Fruit fly (Drosophila melanogaster): Measurements from ENCODE around the gene CG9547.

The CG9547 gene

dm6 chr2L:6464270-6464669, 30.1 kb downstream of the CG9547 start:
- TF ChIP-seq Med (GFP tag) (peak; percentile 49), trem (tag; optimal IDR thresholded peaks at IDR 0.05) (no peak), HLH3B (GFP tag; IDR thresholded peaks at IDR 0.05) (peak; percentile 24; the same call in 1 of the 2 replicates), seq (GFP tag; IDR thresholded peaks at IDR 0.05) (no peak), CG11696 (GFP tag; IDR thresholded peaks at IDR 0.05) (peak; percentile 72), bsh (GFP tag; optimal IDR thresholded peaks at IDR 0.05) (peak in 1 of 2 experiments; percentile 8), dmrt99B (tag; optimal IDR thresholded peaks at IDR 0.05) (peak; percentile 50), grn (GFP tag; optimal IDR thresholded peaks at IDR 0.05) (peak; percentile 79), gem (tag; optimal IDR thresholded peaks at IDR 0.05) (peak; percentile 3), Ets65A (GFP tag) (peak; percentile 30), CG11695 (GFP tag; IDR thresholded peaks at IDR 0.05) (peak; percentile 67), az2 (GFP tag; optimal IDR thresholded peaks at IDR 0.05) (no peak), CG11456 (GFP tag; IDR thresholded peaks at IDR 0.05) (no peak), unpg (GFP tag; optimal IDR thresholded peaks at IDR 0.05) (peak; percentile 1), pros (GFP tag; optimal IDR thresholded peaks at IDR 0.05) (peak; percentile 10)

- TF ChIP-seq Awh (GFP tag; IDR thresholded peaks at IDR 0.05) = peak; percentile 30; the same call in 1 of the 2 replicates
- TF ChIP-seq Gsc (GFP tag; IDR thresholded peaks at IDR 0.05) = no peak
- 0 out of 3 replicates have a peak, but pooled peaks have one; percentile 14 for TF ChIP-seq CG2889 (GFP tag; IDR thresholded peaks at IDR 0.05)
- TF ChIP-seq prd (optimal IDR thresholded peaks at IDR 0.05) = no peak
- 0 out of 3 replicates have a peak, but pooled peaks have one; percentile 24 for TF ChIP-seq prd (GFP tag; IDR thresholded peaks at IDR 0.05)
- no peak for TF ChIP-seq nmo (GFP tag; optimal IDR thresholded peaks at IDR 0.05)
- TF ChIP-seq sens (GFP tag) = peak; percentile 3
- peak; percentile 66 for TF ChIP-seq CG8478 (optimal IDR thresholded peaks at IDR 0.05)
- TF ChIP-seq Drgx (GFP tag; IDR thresholded peaks at IDR 0.05) = peak; percentile 8; the same call in 1 of the 2 replicates
- TF ChIP-seq ap (GFP tag; IDR thresholded peaks at IDR 0.05) = no peak
- TF ChIP-seq MTF-1 (GFP tag; optimal IDR thresholded peaks at IDR 0.05; ENCODE audit: borderline replicate concordance) = no peak
- TF ChIP-seq nerfin-1 (tag; optimal IDR thresholded peaks at IDR 0.05) = no peak
- TF ChIP-seq CG15479 (GFP tag; optimal IDR thresholded peaks at IDR 0.05) = peak; percentile 49
- TF ChIP-seq CG6272 (GFP tag; IDR thresholded peaks at IDR 0.05) = 0 out of 2 replicates have a peak, but pooled peaks have one; percentile 12
- peak; percentile 18; the same call in 1 of the 3 replicates for TF ChIP-seq CG34422 (GFP tag; IDR thresholded peaks at IDR 0.05)
- no peak for TF ChIP-seq CG10147 (GFP tag; optimal IDR thresholded peaks at IDR 0.05)
- 0 out of 3 replicates have a peak, but pooled peaks have one; percentile 8 for TF ChIP-seq CG11456 (GFP tag; IDR thresholded peaks at IDR 0.05)
- TF ChIP-seq Med (GFP tag) = peak; percentile 10
- 0 out of 3 replicates have a peak, but pooled peaks have one; percentile 55 for TF ChIP-seq ci (GFP tag; IDR thresholded peaks at IDR 0.05)
- peak; percentile 34; the same call in 1 of the 3 replicates for TF ChIP-seq sr (GFP tag; IDR thresholded peaks at IDR 0.05)
- TF ChIP-seq CG30020 (tag; optimal IDR thresholded peaks at IDR 0.05) = no peak
- no peak for TF ChIP-seq CG17385 (GFP tag; optimal IDR thresholded peaks at IDR 0.05)
- TF ChIP-seq CG11093 (GFP tag; IDR thresholded peaks at IDR 0.05) = peak; percentile 38; the same call in 1 of the 3 replicates
- no peak for TF ChIP-seq CG4820 (GFP tag; optimal IDR thresholded peaks at IDR 0.05)
- no peak for TF ChIP-seq CG10274 (GFP tag; optimal IDR thresholded peaks at IDR 0.05)
- TF ChIP-seq ara (GFP tag; IDR thresholded peaks at IDR 0.05) = 0 out of 2 replicates have a peak, but pooled peaks have one; percentile 10
Measured at dm6 chr2L:6463392-6463791, 30.9 kb downstream of the CG9547 start.

DNA sequence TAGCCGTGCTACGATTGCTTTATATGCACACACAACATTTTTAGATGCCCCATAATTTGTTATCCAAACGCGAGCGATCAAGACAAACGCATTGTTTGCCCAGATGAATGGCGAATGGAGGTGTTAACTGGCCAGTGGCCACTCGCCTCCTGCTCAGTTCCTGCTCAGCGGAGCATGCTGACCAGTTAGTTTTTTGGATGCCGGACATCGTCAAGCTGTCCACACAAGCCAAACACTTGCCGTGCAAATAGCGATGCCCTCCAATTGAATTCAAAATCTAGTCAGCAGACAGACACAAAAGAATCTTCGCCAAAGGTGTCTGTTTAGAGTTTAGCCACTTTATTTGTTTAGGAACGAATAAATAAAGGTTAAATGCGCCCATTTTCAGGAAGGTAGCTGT, 32.1 kb downstream of the CG9547 start:
- no peak for TF ChIP-seq CG8290 (GFP tag; optimal IDR thresholded peaks at IDR 0.05)
- TF ChIP-seq CG8290 (tag; optimal IDR thresholded peaks at IDR 0.05) = peak; percentile 10 to 31
- no peak for TF ChIP-seq fd64A (GFP tag; optimal IDR thresholded peaks at IDR 0.05)
- TF ChIP-seq ac (GFP tag; optimal IDR thresholded peaks at IDR 0.05) = peak; percentile 58
- no peak for TF ChIP-seq CG2120 (GFP tag; optimal IDR thresholded peaks at IDR 0.05)
- no peak for TF ChIP-seq maf-S (GFP tag; optimal IDR thresholded peaks at IDR 0.05)
- peak; percentile 21; the same call in 1 of the 3 replicates for TF ChIP-seq ken (GFP tag; IDR thresholded peaks at IDR 0.05)
- TF ChIP-seq CG32767 (GFP tag; IDR thresholded peaks at IDR 0.05) = no peak
- TF ChIP-seq Nf-YA (GFP tag; IDR thresholded peaks at IDR 0.05) = no peak; the same call in 1 of the 2 replicates
- no peak for TF ChIP-seq ftz-f1 (GFP tag; optimal IDR thresholded peaks at IDR 0.05)
- TF ChIP-seq cwo (GFP tag; optimal IDR thresholded peaks at IDR 0.05) = no peak
- no peak for TF ChIP-seq Camta (GFP tag; optimal IDR thresholded peaks at IDR 0.05)
- TF ChIP-seq sisA (GFP tag; IDR thresholded peaks at IDR 0.05) = no peak
- no peak for TF ChIP-seq Myb (GFP tag; optimal IDR thresholded peaks at IDR 0.05)

Data from whole organism, embryonic.